Fruit fly (Drosophila melanogaster) whole organism, wandering third instar larva: ENCODE results near the gene corolla.
A peak's percentile ranks its signal among the peaks of the same experiment; 100 is the strongest.

Experiments
- Abd-B ChIP-seq: fragments of >200 bp; optimal IDR thresholded peaks from 2 replicates; lab custom pipeline; 2017; ENCODE audit warnings: missing biosample characterization, missing genetic modification characterization
- CG32264 ChIP-seq: fragments of 200-800 bp; sonication (Bioruptor generic); optimal IDR thresholded peaks from 2 replicates; lab custom pipeline; 2016; ENCODE audit warnings: missing biosample characterization, missing genetic modification characterization
- CG9705 ChIP-seq: fragments of 200-800 bp; sonication (Bioruptor generic); optimal IDR thresholded peaks from 2 replicates; lab custom pipeline; 2018; ENCODE audit warnings: missing biosample characterization, mild to moderate bottlenecking, missing genetic modification characterization
- CrebA ChIP-seq: fragments of 200-800 bp; sonication (Bioruptor generic); optimal IDR thresholded peaks from 2 replicates; lab custom pipeline; 2016; ENCODE audit warnings: missing biosample characterization, mild to moderate bottlenecking, missing genetic modification characterization, borderline replicate concordance
- Dfd ChIP-seq: fragments of >200 bp; optimal IDR thresholded peaks from 2 replicates; lab custom pipeline; 2017; ENCODE audit warnings: missing biosample characterization, missing genetic modification characterization
- Dif ChIP-seq: fragments of 200-275, 200-300 bp; sonication (Bioruptor generic); optimal IDR thresholded peaks from 2 replicates; lab custom pipeline; 2018; ENCODE audit warnings: missing biosample characterization, missing genetic modification characterization; ENCODE audit not compliant: partially characterized antibody
- GATAd ChIP-seq: sonication (Bioruptor generic); optimal IDR thresholded peaks from 2 replicates; lab custom pipeline; 2016; ENCODE audit warnings: missing biosample characterization, missing genetic modification characterization
- HLH106 ChIP-seq: fragments of 200-800 bp; optimal IDR thresholded peaks from 3 replicates; lab custom pipeline; 2019; ENCODE audit warnings: missing biosample characterization, mild to moderate bottlenecking, missing genetic modification characterization, moderate library complexity
- Hnf4 ChIP-seq: fragments of 200-800 bp; sonication (Bioruptor generic); optimal IDR thresholded peaks from 2 replicates; lab custom pipeline; 2016; ENCODE audit warnings: missing biosample characterization, mild to moderate bottlenecking, missing genetic modification characterization
- Hr78 ChIP-seq: fragments of >200 bp; optimal IDR thresholded peaks from 2 replicates; lab custom pipeline; 2017; ENCODE audit warnings: missing biosample characterization, missing genetic modification characterization
- Hr83 ChIP-seq: fragments of 200-300 bp; sonication (Bioruptor generic); optimal IDR thresholded peaks from 2 replicates; lab custom pipeline; 2016; ENCODE audit warnings: missing biosample characterization, mild to moderate bottlenecking, missing genetic modification characterization, moderate library complexity; ENCODE audit not compliant: poor library complexity, severe bottlenecking
- Jra ChIP-seq: sonication (Bioruptor generic); optimal IDR thresholded peaks from 2 replicates; lab custom pipeline; 2016; ENCODE audit warnings: missing biosample characterization, missing genetic modification characterization
- Mio ChIP-seq: sonication (Bioruptor generic); optimal IDR thresholded peaks from 2 replicates; lab custom pipeline; 2016; ENCODE audit warnings: missing biosample characterization, missing genetic modification characterization
- Myc ChIP-seq: fragments of >200 bp; optimal IDR thresholded peaks from 2 replicates; lab custom pipeline; 2017
- N ChIP-seq: fragments of >200 bp; optimal IDR thresholded peaks from 2 replicates; lab custom pipeline; 2018; ENCODE audit warnings: missing biosample characterization, missing external identifiers, missing genetic modification characterization
- OdsH ChIP-seq: fragments of 200-800 bp; sonication (Bioruptor generic); optimal IDR thresholded peaks from 2 replicates; lab custom pipeline; 2016; ENCODE audit warnings: missing biosample characterization, mild to moderate bottlenecking, missing genetic modification characterization
- Rel ChIP-seq, 2 experiments: fragments of 200-800 bp; sonication (Bioruptor generic) in 1 of 2; optimal IDR thresholded peaks; 2 replicates in 1 of 2; 3 replicates in 1 of 2; lab custom pipeline; 2016 to 2019; ENCODE audit warnings: mild to moderate bottlenecking in 2 of 2, missing biosample characterization in 2 of 2, missing genetic modification characterization in 2 of 2, moderate library complexity in 1 of 2
- Sp1 ChIP-seq: fragments of 200-800 bp; sonication (Bioruptor generic); optimal IDR thresholded peaks from 3 replicates; lab custom pipeline; 2019; ENCODE audit warnings: missing biosample characterization, mild to moderate bottlenecking, missing genetic modification characterization, moderate library complexity
- Vsx2 ChIP-seq: fragments of 200-300, 225-300 bp; sonication (Bioruptor generic); optimal IDR thresholded peaks from 2 replicates; lab custom pipeline; 2018; ENCODE audit warnings: missing biosample characterization, missing genetic modification characterization; ENCODE audit not compliant: partially characterized antibody
- br ChIP-seq: fragments of 200-800 bp; sonication (Bioruptor generic); optimal IDR thresholded peaks from 2 replicates; lab custom pipeline; 2016; ENCODE audit warnings: missing biosample characterization, missing genetic modification characterization
- brk ChIP-seq: fragments of 200-800 bp; sonication (Bioruptor generic); optimal IDR thresholded peaks from 2 replicates; lab custom pipeline; 2016; ENCODE audit warnings: missing biosample characterization, mild to moderate bottlenecking, missing genetic modification characterization
- dl ChIP-seq, 2 experiments: fragments of 175-275, 200-275 bp in 1 of 2; fragments of 200-275 bp in 1 of 2; sonication (Bioruptor generic); optimal IDR thresholded peaks; lab custom pipeline; 2018; ENCODE audit warnings: mild to moderate bottlenecking in 2 of 2, missing biosample characterization in 2 of 2, missing genetic modification characterization in 2 of 2, moderate library complexity in 2 of 2; ENCODE audit not compliant: partially characterized antibody in 2 of 2, insufficient read depth in 1 of 2
- dmrt93B ChIP-seq: fragments of 200-800 bp; sonication (Bioruptor generic); optimal IDR thresholded peaks from 2 replicates; lab custom pipeline; 2018; ENCODE audit warnings: missing biosample characterization, mild to moderate bottlenecking, missing genetic modification characterization
- dsf ChIP-seq: sonication (Bioruptor generic); optimal IDR thresholded peaks from 2 replicates; lab custom pipeline; 2016; ENCODE audit warnings: missing biosample characterization, missing genetic modification characterization, borderline replicate concordance
- ey ChIP-seq: fragments of 200-800 bp; sonication (Bioruptor generic); optimal IDR thresholded peaks from 2 replicates; lab custom pipeline; 2016; ENCODE audit warnings: missing biosample characterization, missing genetic modification characterization
- foxo ChIP-seq, 2 experiments: fragments of 200-800 bp; sonication (Bioruptor generic); optimal IDR thresholded peaks; 2 replicates in 1 of 2; 3 replicates in 1 of 2; lab custom pipeline; 2016 to 2017; ENCODE audit warnings: missing biosample characterization in 2 of 2, missing genetic modification characterization in 2 of 2
- fru ChIP-seq: fragments of 200-800 bp; sonication (Bioruptor generic); optimal IDR thresholded peaks from 3 replicates; lab custom pipeline; 2016; ENCODE audit warnings: missing biosample characterization, mild to moderate bottlenecking, missing genetic modification characterization
- h ChIP-seq: fragments of 200-800 bp; sonication (Bioruptor generic); optimal IDR thresholded peaks from 3 replicates; lab custom pipeline; 2016; ENCODE audit warnings: missing biosample characterization, mild to moderate bottlenecking, missing genetic modification characterization
- jim ChIP-seq: fragments of 175-275, 200-325 bp; sonication (Bioruptor generic); optimal IDR thresholded peaks from 2 replicates; lab custom pipeline; 2016; ENCODE audit warnings: missing biosample characterization, mild to moderate bottlenecking, missing genetic modification characterization
- lola ChIP-seq: fragments of >200 bp; optimal IDR thresholded peaks from 2 replicates; lab custom pipeline; 2017; ENCODE audit warnings: missing biosample characterization, missing genetic modification characterization
- pan ChIP-seq: fragments of >200 bp; optimal IDR thresholded peaks from 2 replicates; lab custom pipeline; 2017
- psq ChIP-seq: fragments of 200-800 bp; sonication (Bioruptor generic); optimal IDR thresholded peaks from 3 replicates; lab custom pipeline; 2017; ENCODE audit warnings: missing biosample characterization, mild to moderate bottlenecking, missing genetic modification characterization, moderate library complexity
- rgr ChIP-seq: fragments of 200-800 bp; sonication (Bioruptor generic); optimal IDR thresholded peaks from 3 replicates; lab custom pipeline; 2016; ENCODE audit warnings: missing biosample characterization, mild to moderate bottlenecking, missing genetic modification characterization
- sage ChIP-seq: fragments of 200-800 bp; sonication (Bioruptor generic); optimal IDR thresholded peaks from 2 replicates; lab custom pipeline; 2016; ENCODE audit warnings: missing biosample characterization, mild to moderate bottlenecking, missing genetic modification characterization
- sv ChIP-seq: fragments of 200-800 bp; sonication (Bioruptor generic); optimal IDR thresholded peaks from 3 replicates; lab custom pipeline; 2016; ENCODE audit warnings: missing biosample characterization, missing genetic modification characterization
- tai ChIP-seq: sonication (Bioruptor generic); optimal IDR thresholded peaks from 2 replicates; lab custom pipeline; 2016; ENCODE audit warnings: missing biosample characterization, missing genetic modification characterization
- usp ChIP-seq: fragments of >200 bp; optimal IDR thresholded peaks from 2 replicates; lab custom pipeline; 2017; ENCODE audit warnings: missing biosample characterization, missing genetic modification characterization
- woc ChIP-seq: sonication (Bioruptor generic); optimal IDR thresholded peaks from 2 replicates; lab custom pipeline; 2016; ENCODE audit warnings: missing biosample characterization, mild to moderate bottlenecking, missing genetic modification characterization

corolla gene

dm6 chrX:17625833-17626232, 6.0 kb downstream of the corolla start:
- TF ChIP-seq HLH106 (tag; lab: Kevin White, UChicago) (no peak), Myc (lab: Kevin White, UChicago) (peak; percentile 52)

- TF ChIP-seq Sp1 (GFP tag; lab: Kevin White, UChicago): peak; percentile 91
- peak; percentile 89 for TF ChIP-seq OdsH (GFP tag; lab: Kevin White, UChicago)
- TF ChIP-seq rgr (GFP tag; lab: Kevin White, UChicago): peak; percentile 92
- TF ChIP-seq usp (GFP tag; lab: Kevin White, UChicago): no peak
- TF ChIP-seq tai (GFP tag; lab: Kevin White, UChicago): peak; percentile 33
- TF ChIP-seq jim (GFP tag; lab: Kevin White, UChicago): no peak
- TF ChIP-seq Vsx2 (GFP tag; lab: Kevin White, UChicago): no peak
- peak; percentile 68 for TF ChIP-seq sage
- TF ChIP-seq HLH106 (tag; lab: Kevin White, UChicago): peak; percentile 91
- TF ChIP-seq Rel (GFP tag; optimal IDR thresholded peaks at IDR 0.05; lab: Kevin White, UChicago): no peak
- TF ChIP-seq Rel (tag; optimal IDR thresholded peaks at IDR 0.05; lab: Kevin White, UChicago): no peak
- TF ChIP-seq Myc (lab: Kevin White, UChicago): no peak
- peak; percentile 66 for TF ChIP-seq CG9705 (GFP tag; lab: Kevin White, UChicago)
- peak; percentile 84 for TF ChIP-seq Hnf4 (GFP tag; lab: Kevin White, UChicago)
- no peak for TF ChIP-seq dl (GFP tag; optimal IDR thresholded peaks at IDR 0.05; lab: Kevin White, UChicago; ENCODE audit: insufficient read depth in 1 of 2, partially characterized antibody in 2 of 2)
- TF ChIP-seq woc (GFP tag; lab: Kevin White, UChicago): peak; percentile 59
- TF ChIP-seq lola (GFP tag; lab: Kevin White, UChicago): no peak
- no peak for TF ChIP-seq N (GFP tag; lab: Kevin White, UChicago)
- TF ChIP-seq Dfd (GFP tag; lab: Kevin White, UChicago): no peak
- no peak for TF ChIP-seq GATAd (GFP tag; lab: Kevin White, UChicago)
- TF ChIP-seq br (GFP tag; lab: Kevin White, UChicago): peak; percentile 91
- TF ChIP-seq CrebA (GFP tag; lab: Kevin White, UChicago): no peak
- TF ChIP-seq Jra: peak; percentile 50
- no peak for TF ChIP-seq brk (GFP tag; lab: Kevin White, UChicago)
- peak; percentile 76 for TF ChIP-seq sv
- peak; percentile 91 for TF ChIP-seq ey (GFP tag; lab: Kevin White, UChicago)
- TF ChIP-seq pan (lab: Kevin White, UChicago): no peak
- TF ChIP-seq dmrt93B (GFP tag; lab: Kevin White, UChicago): peak; percentile 81
- peak; percentile 85 for TF ChIP-seq psq (GFP tag; lab: Kevin White, UChicago)
- no peak for TF ChIP-seq Dif (GFP tag; lab: Kevin White, UChicago)
- TF ChIP-seq Hr78 (GFP tag; lab: Kevin White, UChicago): no peak
- peak; percentile 29 for TF ChIP-seq Hr83 (GFP tag; lab: Kevin White, UChicago)
- TF ChIP-seq dsf (GFP tag; lab: Kevin White, UChicago): no peak
- peak; percentile 88 to 94 for TF ChIP-seq foxo (GFP tag; optimal IDR thresholded peaks at IDR 0.05; lab: Kevin White, UChicago)
- peak; percentile 94 for TF ChIP-seq fru (GFP tag; lab: Kevin White, UChicago)
- peak; percentile 39 for TF ChIP-seq Mio (GFP tag; lab: Kevin White, UChicago)
- no peak for TF ChIP-seq Abd-B
- peak; percentile 92 for TF ChIP-seq h (GFP tag; lab: Kevin White, UChicago)
- peak; percentile 89 for TF ChIP-seq CG32264 (GFP tag; lab: Kevin White, UChicago)
Measured at dm6 chrX:17624983-17625401, 6.9 kb downstream of the corolla start.
